Fruit fly (Drosophila melanogaster) whole organism, embryonic: ENCODE measurements around the gene Bdp1.
A peak's percentile ranks its signal among the peaks of the same experiment; 100 is the strongest.

Experiments
- Asciz ChIP-seq: fragments of 200-800 bp; sonication (Bioruptor generic); optimal IDR thresholded peaks from 2 replicates; lab custom pipeline; 2017; ENCODE audit warnings: missing biosample characterization, mild to moderate bottlenecking, missing genetic modification characterization, missing genetic modification reagents
- Atf-2 ChIP-seq: fragments of 200-800 bp; sonication (Bioruptor generic); optimal IDR thresholded peaks from 2 replicates; lab custom pipeline; 2016; ENCODE audit warnings: missing biosample characterization, missing genetic modification characterization
- CG11696 ChIP-seq: fragments of 200-800 bp; sonication (Bioruptor generic); IDR thresholded peaks from 2 replicates; pipeline ENCODE4 v1.3.6; 2022; ENCODE audit warnings: missing biosample characterization, missing genetic modification characterization
- CG12104 ChIP-seq: fragments of 200-800 bp; sonication (Bioruptor generic); optimal IDR thresholded peaks from 3 replicates; lab custom pipeline; 2016; ENCODE audit warnings: missing biosample characterization, missing genetic modification characterization
- CG12219 ChIP-seq: fragments of 200-800 bp; sonication (Bioruptor generic); optimal IDR thresholded peaks from 3 replicates; lab custom pipeline; 2018; ENCODE audit warnings: missing biosample characterization, mild to moderate bottlenecking, missing genetic modification characterization
- CG12299 ChIP-seq: fragments of 200-800 bp; sonication (Bioruptor generic); optimal IDR thresholded peaks from 2 replicates; lab custom pipeline; 2018; ENCODE audit warnings: missing biosample characterization, mild to moderate bottlenecking, missing genetic modification characterization
- CG13775 ChIP-seq: fragments of 200-800 bp; sonication (Bioruptor generic); optimal IDR thresholded peaks from 3 replicates; lab custom pipeline; 2017; ENCODE audit warnings: missing biosample characterization, mild to moderate bottlenecking, missing genetic modification characterization
- CG15514 ChIP-seq: fragments of 200-800 bp; sonication (Bioruptor generic); optimal IDR thresholded peaks from 3 replicates; lab custom pipeline; 2017; ENCODE audit warnings: missing biosample characterization, missing genetic modification characterization, mild to moderate bottlenecking, moderate library complexity, missing genetic modification reagents
- CG16813 ChIP-seq: fragments of 200-800 bp; sonication (Bioruptor generic); IDR thresholded peaks from 3 replicates; pipeline ENCODE4 v1.3.6; 2022; ENCODE audit warnings: missing biosample characterization, missing genetic modification characterization; ENCODE audit not compliant: partially characterized antibody
- CG17385 ChIP-seq: fragments of 200-800 bp; sonication (Bioruptor generic); optimal IDR thresholded peaks from 3 replicates; lab custom pipeline; 2018; ENCODE audit warnings: missing biosample characterization, mild to moderate bottlenecking, missing genetic modification characterization
- CG2116 ChIP-seq: fragments of 200-800 bp; sonication (Bioruptor generic); optimal IDR thresholded peaks from 3 replicates; lab custom pipeline; 2018; ENCODE audit warnings: missing biosample characterization, mild to moderate bottlenecking, missing genetic modification characterization
- CG2202 ChIP-seq: fragments of 200-800 bp; sonication (Bioruptor generic); optimal IDR thresholded peaks from 2 replicates; lab custom pipeline; 2018; ENCODE audit warnings: missing biosample characterization, mild to moderate bottlenecking, missing genetic modification characterization
- CG2712 ChIP-seq: fragments of 200-800 bp; optimal IDR thresholded peaks from 3 replicates; lab custom pipeline; 2019; ENCODE audit warnings: missing biosample characterization, mild to moderate bottlenecking, missing genetic modification characterization, moderate library complexity
- CG31388 ChIP-seq: fragments of 200-800 bp; sonication (Bioruptor generic); optimal IDR thresholded peaks from 2 replicates; lab custom pipeline; 2016; ENCODE audit warnings: missing biosample characterization, missing genetic modification characterization
- CG32532 ChIP-seq: fragments of 200-800 bp; sonication (Bioruptor generic); IDR thresholded peaks from 2 replicates; pipeline ENCODE4 v1.3.6; 2022; ENCODE audit warnings: missing biosample characterization, missing genetic modification characterization
- CG33213 ChIP-seq: fragments of 200-800 bp; sonication (Bioruptor generic); optimal IDR thresholded peaks from 3 replicates; lab custom pipeline; 2016; ENCODE audit warnings: missing biosample characterization, missing genetic modification characterization
- CG3838 ChIP-seq: fragments of 200-800 bp; sonication (Bioruptor generic); optimal IDR thresholded peaks from 3 replicates; lab custom pipeline; 2016; ENCODE audit warnings: missing biosample characterization, missing genetic modification characterization
- CG6854 ChIP-seq: fragments of 200-800 bp; sonication (Bioruptor generic); optimal IDR thresholded peaks from 3 replicates; lab custom pipeline; 2017; ENCODE audit warnings: missing biosample characterization, mild to moderate bottlenecking, missing genetic modification characterization
- CG8924 ChIP-seq: fragments of 200-800 bp; optimal IDR thresholded peaks from 3 replicates; lab custom pipeline; 2019; ENCODE audit warnings: missing biosample characterization, mild to moderate bottlenecking, missing genetic modification characterization, moderate library complexity
- CHES-1-like ChIP-seq: fragments of 200-800 bp; sonication (Bioruptor generic); optimal IDR thresholded peaks from 2 replicates; lab custom pipeline; 2016; ENCODE audit warnings: missing biosample characterization, missing genetic modification characterization
- Doc2 ChIP-seq: fragments of 200-800 bp; sonication (Bioruptor generic); IDR thresholded peaks from 2 replicates; pipeline ENCODE4 v1.3.6; 2022; ENCODE audit warnings: missing biosample characterization, missing genetic modification characterization
- E2f2 ChIP-seq: fragments of 200-800 bp; sonication (Bioruptor generic); IDR thresholded peaks from 2 replicates; pipeline ENCODE4 v1.3.6; 2022; ENCODE audit warnings: missing biosample characterization, missing genetic modification characterization
- Eip74EF ChIP-seq, 2 experiments: fragments of 200-800 bp in 1 of 2; fragments of >200 bp in 1 of 2; sonication (Bioruptor generic) in 1 of 2; optimal IDR thresholded peaks; 2 replicates each; lab custom pipeline; 2017 to 2019; ENCODE audit warnings: missing biosample characterization in 2 of 2, missing genetic modification characterization in 2 of 2, mild to moderate bottlenecking in 1 of 2, moderate library complexity in 1 of 2
- Hmx ChIP-seq: fragments of 200-800 bp; sonication (Bioruptor generic); optimal IDR thresholded peaks from 2 replicates; lab custom pipeline; 2016; ENCODE audit warnings: missing biosample characterization, missing genetic modification characterization
- Hr39 ChIP-seq: fragments of >200 bp; optimal IDR thresholded peaks from 2 replicates; lab custom pipeline; 2017
- al ChIP-seq: fragments of 200-800 bp; sonication (Bioruptor generic); IDR thresholded peaks from 2 replicates; pipeline ENCODE4 v1.3.6; 2022; ENCODE audit warnings: missing biosample characterization, missing genetic modification characterization
- bab2 ChIP-seq: fragments of 200-800 bp; sonication (Bioruptor generic); optimal IDR thresholded peaks from 2 replicates; lab custom pipeline; 2016; ENCODE audit warnings: missing biosample characterization, missing genetic modification characterization
- bigmax ChIP-seq: fragments of 200-800 bp; sonication (Bioruptor generic); optimal IDR thresholded peaks from 2 replicates; lab custom pipeline; 2018; ENCODE audit warnings: missing biosample characterization, mild to moderate bottlenecking, missing genetic modification characterization
- bsh ChIP-seq, 2 experiments: fragments of 200-800 bp; sonication (Bioruptor generic); optimal IDR thresholded peaks; 2 replicates each; lab custom pipeline; 2017 to 2018; ENCODE audit warnings: mild to moderate bottlenecking in 2 of 2, missing biosample characterization in 2 of 2, missing genetic modification characterization in 2 of 2, moderate library complexity in 1 of 2
- cg ChIP-seq: fragments of 200-800 bp; sonication (Bioruptor generic); optimal IDR thresholded peaks from 3 replicates; lab custom pipeline; 2019; ENCODE audit warnings: missing biosample characterization, mild to moderate bottlenecking, missing genetic modification characterization, moderate library complexity
- ci ChIP-seq: fragments of 200-800 bp; sonication (Bioruptor generic); IDR thresholded peaks from 3 replicates; pipeline ENCODE4 v1.3.6; 2022; ENCODE audit warnings: missing biosample characterization, missing genetic modification characterization
- dm ChIP-seq: fragments of 200-800 bp; sonication (Bioruptor generic); optimal IDR thresholded peaks from 3 replicates; lab custom pipeline; 2016; ENCODE audit warnings: missing biosample characterization, missing genetic modification characterization
- fd64A ChIP-seq: fragments of 200-800 bp; sonication (Bioruptor generic); optimal IDR thresholded peaks from 3 replicates; lab custom pipeline; 2018; ENCODE audit warnings: missing biosample characterization, mild to moderate bottlenecking, missing genetic modification characterization
- hkb ChIP-seq, 2 experiments: fragments of 200-800 bp in 1 of 2; fragments of >200 bp in 1 of 2; sonication (Bioruptor generic) in 1 of 2; IDR thresholded peaks in 1 of 2; optimal IDR thresholded peaks in 1 of 2; 2 replicates each; pipeline versions ENCODE4 v1.3.6 to Lab custom; 2017 to 2022; ENCODE audit warnings: missing biosample characterization in 1 of 2, missing genetic modification characterization in 1 of 2
- jigr1 ChIP-seq: fragments of 200-800 bp; sonication (Bioruptor generic); IDR thresholded peaks from 3 replicates; pipeline ENCODE4 v1.3.6; 2022; ENCODE audit warnings: missing biosample characterization, missing genetic modification characterization
- jumu ChIP-seq: fragments of 200-800 bp; sonication (Bioruptor generic); optimal IDR thresholded peaks from 3 replicates; lab custom pipeline; 2016; ENCODE audit warnings: missing biosample characterization, missing genetic modification characterization
- lilli ChIP-seq: fragments of 200-800 bp; sonication (Bioruptor generic); optimal IDR thresholded peaks from 3 replicates; lab custom pipeline; 2016; ENCODE audit warnings: missing biosample characterization, missing genetic modification characterization
- onecut ChIP-seq: fragments of 200-800 bp; sonication (Bioruptor generic); IDR thresholded peaks from 2 replicates; pipeline ENCODE4 v1.3.6; 2022; ENCODE audit warnings: missing biosample characterization, missing genetic modification characterization
- psq ChIP-seq: fragments of 200-800 bp; sonication (Bioruptor generic); optimal IDR thresholded peaks from 2 replicates; lab custom pipeline; 2017; ENCODE audit warnings: missing biosample characterization, missing genetic modification characterization
- pzg ChIP-seq: fragments of 200-800 bp; sonication (Bioruptor generic); optimal IDR thresholded peaks from 3 replicates; lab custom pipeline; 2018; ENCODE audit warnings: missing biosample characterization, mild to moderate bottlenecking, missing genetic modification characterization, moderate library complexity
- row ChIP-seq: fragments of 200-800 bp; sonication (Bioruptor generic); IDR thresholded peaks from 3 replicates; pipeline ENCODE4 v1.3.6; 2022; ENCODE audit warnings: missing biosample characterization, missing genetic modification characterization
- schlank ChIP-seq: fragments of 200-800 bp; sonication (Bioruptor generic); optimal IDR thresholded peaks from 2 replicates; lab custom pipeline; 2018; ENCODE audit warnings: missing biosample characterization, mild to moderate bottlenecking, missing genetic modification characterization
- seq ChIP-seq: fragments of 200-800 bp; sonication (Bioruptor generic); IDR thresholded peaks from 2 replicates; pipeline ENCODE4 v1.3.6; 2022; ENCODE audit warnings: missing biosample characterization, missing genetic modification characterization
- sna ChIP-seq: fragments of 200-800 bp; sonication (Bioruptor generic); IDR thresholded peaks from 2 replicates; pipeline ENCODE4 v1.3.6; 2022; ENCODE audit warnings: missing biosample characterization, missing genetic modification characterization; ENCODE audit not compliant: partially characterized antibody
- ssp ChIP-seq: fragments of 200-800 bp; sonication (Bioruptor generic); IDR thresholded peaks from 2 replicates; pipeline ENCODE4 v1.3.6; 2022; ENCODE audit warnings: missing biosample characterization, missing genetic modification characterization
- tap ChIP-seq: fragments of 200-800 bp; optimal IDR thresholded peaks from 3 replicates; lab custom pipeline; 2019; ENCODE audit warnings: missing biosample characterization, mild to moderate bottlenecking, missing genetic modification characterization, moderate library complexity
- toy ChIP-seq: fragments of 200-800 bp; sonication (Bioruptor generic); IDR thresholded peaks from 2 replicates; pipeline ENCODE4 v1.3.6; 2022; ENCODE audit warnings: missing biosample characterization, missing genetic modification characterization
- tup ChIP-seq: fragments of 200-800 bp; sonication (Bioruptor generic); optimal IDR thresholded peaks from 2 replicates; lab custom pipeline; 2016; ENCODE audit warnings: missing biosample characterization, mild to moderate bottlenecking, missing genetic modification characterization, moderate library complexity
- tx ChIP-seq: fragments of 200-800 bp; sonication (Bioruptor generic); optimal IDR thresholded peaks from 2 replicates; lab custom pipeline; 2016; ENCODE audit warnings: missing biosample characterization, missing genetic modification characterization
- vfl ChIP-seq: fragments of 200-800 bp; sonication (Bioruptor generic); optimal IDR thresholded peaks from 2 replicates; lab custom pipeline; 2016; ENCODE audit warnings: missing biosample characterization, missing genetic modification characterization
- zfh2 ChIP-seq: fragments of 200-800 bp; sonication (Bioruptor generic); optimal IDR thresholded peaks from 2 replicates; lab custom pipeline; 2016; ENCODE audit warnings: missing biosample characterization, missing genetic modification characterization

Gene Bdp1

DNA sequence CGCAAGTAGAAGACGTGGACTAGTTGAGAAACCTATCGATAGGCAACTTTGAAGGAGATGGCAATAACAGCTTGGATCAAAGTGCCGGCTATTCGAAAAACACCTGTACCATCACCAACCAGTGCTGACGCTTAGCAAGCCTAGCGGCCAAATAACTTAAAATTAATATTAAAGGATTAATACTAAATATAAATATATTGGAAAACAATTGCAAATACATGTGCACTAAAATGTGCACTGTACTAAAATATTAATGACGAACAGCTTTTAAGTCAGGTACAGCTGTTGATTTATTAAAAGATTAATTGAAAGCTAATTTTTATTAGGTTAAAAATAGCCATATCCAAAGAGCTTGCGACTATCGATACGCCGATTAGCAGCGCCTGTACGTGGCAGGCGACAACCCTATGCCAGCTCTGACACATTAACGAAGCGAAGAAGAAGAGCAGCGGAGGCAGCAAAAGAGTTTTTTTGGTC lies 4.8 kb upstream of the Bdp1 start, which contains the start of the genes CG9302 and beta'COP (continued):
- TF ChIP-seq cg (GFP tag; lab: Kevin White, UChicago) = no peak
- no peak for TF ChIP-seq CG3838 (GFP tag; lab: Kevin White, UChicago)
- no peak for TF ChIP-seq ci (GFP tag; lab: Robert Waterston, UW)
- no peak for TF ChIP-seq CG12219 (GFP tag; lab: Kevin White, UChicago)
- no peak; the same call in 1 of the 2 replicates for TF ChIP-seq sna (GFP tag; lab: Robert Waterston, UW)
- peak; percentile 85 for TF ChIP-seq CG2116 (GFP tag; lab: Kevin White, UChicago)
- TF ChIP-seq CG12104 = peak; percentile 64
- peak; percentile 95 for TF ChIP-seq row (GFP tag; lab: Robert Waterston, UW)
- peak; percentile 35 for TF ChIP-seq pzg
- peak; percentile 61; the same call in 2 of the 3 replicates for TF ChIP-seq jigr1
- peak; percentile 72 for TF ChIP-seq CG16813 (GFP tag; lab: Robert Waterston, UW)
- TF ChIP-seq CG32532 (GFP tag; lab: Robert Waterston, UW) = peak; percentile 46
- TF ChIP-seq CG17385 = peak; percentile 95
- TF ChIP-seq psq = peak; percentile 18
- no peak for TF ChIP-seq Eip74EF (GFP tag; optimal IDR thresholded peaks at IDR 0.05; lab: Kevin White, UChicago)
- TF ChIP-seq Hr39 = no peak
- no peak for TF ChIP-seq Doc2
- TF ChIP-seq E2f2 (GFP tag; lab: Robert Waterston, UW) = 0 out of 2 replicates have a peak, but pooled peaks have one; percentile 22
- peak; percentile 37 for TF ChIP-seq dm (GFP tag; lab: Kevin White, UChicago)
- TF ChIP-seq CG33213 (GFP tag; lab: Kevin White, UChicago) = peak; percentile 14
- peak; percentile 59 for TF ChIP-seq CHES-1-like (GFP tag; lab: Kevin White, UChicago)
- peak; percentile 72 for TF ChIP-seq CG8924
- peak; percentile 19 for TF ChIP-seq vfl (GFP tag; lab: Kevin White, UChicago)
- peak; percentile 67 for TF ChIP-seq CG15514 (GFP tag; lab: Kevin White, UChicago)
- peak; percentile 54; the same call in 1 of the 2 replicates for TF ChIP-seq ssp (GFP tag; lab: Robert Waterston, UW)
- peak; percentile 64 for TF ChIP-seq zfh2 (GFP tag; lab: Kevin White, UChicago)
- TF ChIP-seq CG2712 (tag; lab: Kevin White, UChicago) = peak; percentile 81
- TF ChIP-seq Hmx (GFP tag; lab: Kevin White, UChicago) = no peak
- TF ChIP-seq schlank (tag; lab: Kevin White, UChicago) = no peak
- TF ChIP-seq tap (tag; lab: Kevin White, UChicago) = no peak
- TF ChIP-seq CG2202 (tag; lab: Kevin White, UChicago) = peak; percentile 10
- peak; percentile 83 for TF ChIP-seq CG13775
- TF ChIP-seq onecut (GFP tag; lab: Robert Waterston, UW) = 0 out of 2 replicates have a peak, but pooled peaks have one; percentile 17
- TF ChIP-seq CG31388 (GFP tag; lab: Kevin White, UChicago) = no peak
- TF ChIP-seq toy (GFP tag; lab: Robert Waterston, UW) = no peak
- TF ChIP-seq Asciz (GFP tag; lab: Kevin White, UChicago) = no peak
- TF ChIP-seq fd64A = no peak
- peak; percentile 29 to 42 for TF ChIP-seq bsh (GFP tag; optimal IDR thresholded peaks at IDR 0.05; lab: Kevin White, UChicago)
- TF ChIP-seq bab2 (GFP tag; lab: Kevin White, UChicago) = peak; percentile 48
- TF ChIP-seq tx (GFP tag; lab: Kevin White, UChicago) = peak; percentile 5
- no peak for TF ChIP-seq CG6854 (GFP tag; lab: Kevin White, UChicago)
- TF ChIP-seq jumu (GFP tag; lab: Kevin White, UChicago) = no peak
- TF ChIP-seq hkb (optimal IDR thresholded peaks at IDR 0.05; lab: Kevin White, UChicago) = no peak
- TF ChIP-seq hkb (GFP tag; IDR thresholded peaks at IDR 0.05; lab: Robert Waterston, UW) = no peak
- no peak for TF ChIP-seq CG11696 (GFP tag; lab: Robert Waterston, UW)
- no peak for TF ChIP-seq CG12299 (tag; lab: Kevin White, UChicago)
- TF ChIP-seq lilli (GFP tag; lab: Kevin White, UChicago) = peak; percentile 77
- peak; percentile 34 for TF ChIP-seq Atf-2 (GFP tag; lab: Kevin White, UChicago)
- TF ChIP-seq seq (GFP tag; lab: Robert Waterston, UW) = no peak
- TF ChIP-seq bigmax (GFP tag; lab: Kevin White, UChicago) = peak; percentile 31
- peak; percentile 1 for TF ChIP-seq tup (GFP tag; lab: Kevin White, UChicago)
- TF ChIP-seq al (GFP tag; lab: Robert Waterston, UW) = peak; percentile 59; the same call in 1 of the 2 replicates
